Worm (Caenorhabditis elegans) whole organism, mixed stage, embryonic: ENCODE results near the gene C52G5.3.

Source experiments
- bed-3 ChIP-seq: fragments of 200-800 bp; sonication (Bioruptor generic); optimal IDR thresholded peaks from 3 replicates; lab custom pipeline; 2018; ENCODE audit warnings: mild to moderate bottlenecking, missing genetic modification characterization, moderate library complexity, missing compliant biosample characterization
- blmp-1 ChIP-seq: fragments of 150-350 bp; optimal IDR thresholded peaks from 2 replicates; lab custom pipeline; 2014; ENCODE audit warnings: missing biosample characterization, missing genetic modification characterization
- ceh-39 ChIP-seq: fragments of 150-350 bp; optimal IDR thresholded peaks from 2 replicates; lab custom pipeline; 2014; ENCODE audit warnings: missing biosample characterization, missing genetic modification characterization
- ceh-43 ChIP-seq: fragments of 200-800 bp; sonication (Bioruptor generic); optimal IDR thresholded peaks from 2 replicates; lab custom pipeline; 2018; ENCODE audit warnings: mild to moderate bottlenecking, missing genetic modification characterization, moderate library complexity, missing compliant biosample characterization
- ceh-83 ChIP-seq: fragments of 200-800 bp; sonication (Bioruptor generic); optimal IDR thresholded peaks from 2 replicates; lab custom pipeline; 2018; ENCODE audit warnings: mild to moderate bottlenecking, missing genetic modification characterization, missing compliant biosample characterization
- ces-1 ChIP-seq: fragments of 150-350 bp; optimal IDR thresholded peaks from 2 replicates; lab custom pipeline; 2014; ENCODE audit warnings: missing biosample characterization, missing genetic modification reagents, missing genetic modification characterization
- cnd-1 ChIP-seq: fragments of 200-800 bp; sonication (Bioruptor generic); optimal IDR thresholded peaks from 2 replicates; lab custom pipeline; 2018; ENCODE audit warnings: mild to moderate bottlenecking, missing genetic modification characterization, missing compliant biosample characterization
- drap-1 ChIP-seq: fragments of 200-800 bp; sonication (Bioruptor generic); optimal IDR thresholded peaks from 3 replicates; lab custom pipeline; 2018; ENCODE audit warnings: mild to moderate bottlenecking, missing genetic modification characterization, missing compliant biosample characterization
- elt-1 ChIP-seq: sonication (generic microtip); optimal IDR thresholded peaks from 2 replicates; lab custom pipeline; 2017; ENCODE audit warnings: missing genetic modification characterization, mild to moderate bottlenecking, missing compliant biosample characterization, antibody characterized with exemption, moderate library complexity, borderline replicate concordance; ENCODE audit not compliant: insufficient read depth
- elt-3 ChIP-seq: fragments of 150-350 bp; optimal IDR thresholded peaks from 2 replicates; lab custom pipeline; 2014; ENCODE audit warnings: missing biosample characterization, missing genetic modification characterization
- flh-1 ChIP-seq: fragments of 200-800 bp; sonication (Bioruptor generic); optimal IDR thresholded peaks from 2 replicates; lab custom pipeline; 2018; ENCODE audit warnings: mild to moderate bottlenecking, missing genetic modification characterization, moderate library complexity, missing compliant biosample characterization
- ham-2 ChIP-seq: fragments of 200-800 bp; sonication (Bioruptor generic); optimal IDR thresholded peaks from 2 replicates; lab custom pipeline; 2018; ENCODE audit warnings: mild to moderate bottlenecking, missing genetic modification characterization, missing compliant biosample characterization
- hlh-1 ChIP-seq: fragments of 150-350 bp; optimal IDR thresholded peaks from 2 replicates; lab custom pipeline; 2014; ENCODE audit warnings: missing biosample characterization, missing genetic modification reagents, missing genetic modification characterization
- lin-13 ChIP-seq: fragments of 150-350 bp; optimal IDR thresholded peaks from 2 replicates; lab custom pipeline; 2014; ENCODE audit warnings: missing biosample characterization, missing genetic modification characterization
- lin-32 ChIP-seq: fragments of 200-800 bp; sonication (Bioruptor generic); optimal IDR thresholded peaks from 2 replicates; lab custom pipeline; 2018; ENCODE audit warnings: mild to moderate bottlenecking, missing genetic modification characterization, missing compliant biosample characterization
- lsy-2 ChIP-seq: fragments of 150-350 bp; optimal IDR thresholded peaks from 2 replicates; lab custom pipeline; 2014; ENCODE audit warnings: missing biosample characterization, missing genetic modification characterization
- mep-1 ChIP-seq: fragments of 150-350 bp; optimal IDR thresholded peaks from 2 replicates; lab custom pipeline; 2017; ENCODE audit warnings: missing biosample characterization, missing genetic modification reagents, missing genetic modification characterization, inconsistent platforms
- mls-2 ChIP-seq: sonication (generic microtip); optimal IDR thresholded peaks from 2 replicates; lab custom pipeline; 2016; ENCODE audit warnings: mild to moderate bottlenecking, missing genetic modification characterization, moderate library complexity, missing compliant biosample characterization
- nhr-12 ChIP-seq: fragments of 150-350 bp; optimal IDR thresholded peaks from 2 replicates; lab custom pipeline; 2014; ENCODE audit warnings: missing biosample characterization, missing genetic modification characterization
- nhr-2 ChIP-seq: fragments of 150-350 bp; optimal IDR thresholded peaks from 2 replicates; lab custom pipeline; 2014; ENCODE audit warnings: missing biosample characterization, missing genetic modification characterization
- nhr-237 ChIP-seq: fragments of 150-350 bp; optimal IDR thresholded peaks from 2 replicates; lab custom pipeline; 2014; ENCODE audit warnings: missing biosample characterization, missing genetic modification characterization
- nhr-28 ChIP-seq: fragments of 150-350 bp; optimal IDR thresholded peaks from 2 replicates; lab custom pipeline; 2014; ENCODE audit warnings: missing biosample characterization, missing genetic modification characterization
- nhr-76 ChIP-seq: sonication (generic microtip); optimal IDR thresholded peaks from 2 replicates; lab custom pipeline; 2017; ENCODE audit warnings: missing biosample characterization, missing genetic modification characterization
- snpc-4 ChIP-seq: fragments of 150-350 bp; optimal IDR thresholded peaks from 2 replicates; lab custom pipeline; 2014; ENCODE audit warnings: missing biosample characterization, missing genetic modification characterization
- sptf-1 ChIP-seq: sonication (generic microtip); optimal IDR thresholded peaks from 2 replicates; lab custom pipeline; 2017; ENCODE audit warnings: mild to moderate bottlenecking, missing genetic modification characterization, moderate library complexity, missing compliant biosample characterization
- tbx-8 ChIP-seq: fragments of 200-800 bp; sonication (Bioruptor generic); optimal IDR thresholded peaks from 2 replicates; lab custom pipeline; 2018; ENCODE audit warnings: mild to moderate bottlenecking, missing genetic modification characterization, moderate library complexity, missing compliant biosample characterization
- unc-120 ChIP-seq: sonication (generic microtip); optimal IDR thresholded peaks from 2 replicates; lab custom pipeline; 2017; ENCODE audit warnings: missing genetic modification characterization, missing compliant biosample characterization; ENCODE audit not compliant: poor library complexity, severe bottlenecking
- unc-39 ChIP-seq: fragments of 150-350 bp; optimal IDR thresholded peaks from 2 replicates; lab custom pipeline; 2014; ENCODE audit warnings: missing biosample characterization, missing genetic modification characterization
- unc-62 ChIP-seq: fragments of 150-350 bp; optimal IDR thresholded peaks from 2 replicates; lab custom pipeline; 2014; ENCODE audit warnings: missing biosample characterization, missing genetic modification reagents, missing genetic modification characterization
- zip-8 ChIP-seq: fragments of 150-350 bp; optimal IDR thresholded peaks from 2 replicates; lab custom pipeline; 2014; ENCODE audit warnings: missing biosample characterization, missing genetic modification characterization
- ztf-11 ChIP-seq: fragments of 150-350 bp; optimal IDR thresholded peaks from 2 replicates; lab custom pipeline; 2014; ENCODE audit warnings: missing biosample characterization, missing genetic modification characterization

Gene C52G5.3

DNA sequence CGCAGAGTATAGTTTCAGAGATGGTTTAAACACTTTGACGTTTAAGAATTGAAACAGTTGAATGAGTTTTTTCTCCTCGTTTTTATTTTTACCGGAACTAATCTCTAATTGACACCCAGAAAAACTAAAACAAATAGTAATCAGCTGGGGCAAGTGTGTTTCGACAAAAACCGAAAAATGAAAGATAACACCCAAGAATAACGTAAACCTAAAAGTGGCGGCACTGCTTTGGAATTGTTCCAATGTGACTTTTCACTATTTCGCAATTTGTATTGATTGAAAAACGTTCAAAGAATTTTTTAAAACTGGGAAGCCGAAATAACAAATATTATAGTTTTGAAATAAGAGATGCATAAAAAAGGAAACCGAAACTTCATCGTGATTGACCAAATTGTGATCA lies 27.2 kb downstream of the C52G5.3 start:
- no peak for TF ChIP-seq ztf-11 (tag; lab: Kevin White, UChicago)
- no peak for TF ChIP-seq lsy-2 (tag; lab: Kevin White, UChicago)
- no peak for TF ChIP-seq lin-13 (tag; lab: Kevin White, UChicago)
- TF ChIP-seq unc-62 = no peak
- TF ChIP-seq blmp-1 = no peak
- TF ChIP-seq mep-1 (tag; lab: Kevin White, UChicago) = no peak
- no peak for TF ChIP-seq elt-3
- no peak for TF ChIP-seq nhr-237 (tag; lab: Kevin White, UChicago)
- TF ChIP-seq, all 35 proteins: peak for 0

DNA sequence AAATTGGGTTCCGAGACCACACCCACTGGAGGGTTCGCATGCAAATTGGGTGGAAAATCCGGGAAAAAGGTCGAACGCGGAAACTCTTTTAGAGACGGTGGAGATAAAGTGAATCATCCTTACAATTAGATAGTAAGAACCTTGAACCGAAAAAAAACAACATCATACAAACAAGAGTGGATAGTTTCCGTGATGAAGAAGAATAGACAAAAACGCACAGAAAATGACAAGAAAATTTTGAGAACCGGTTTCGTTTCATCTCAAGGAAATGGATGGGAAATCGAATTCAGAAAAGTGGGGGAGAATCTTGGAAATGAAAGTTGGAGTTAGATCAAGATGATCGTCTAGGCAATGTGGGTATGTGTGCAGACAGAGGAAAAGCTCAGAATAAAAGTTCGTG lies 30.6 kb downstream of the C52G5.3 start:
- TF ChIP-seq unc-39 = no peak
- TF ChIP-seq unc-120 = no peak
- no peak for TF ChIP-seq sptf-1
- TF ChIP-seq ces-1 (GFP tag; lab: Kevin White, UChicago) = no peak
- TF ChIP-seq nhr-76 = no peak
- TF ChIP-seq ceh-39 (tag; lab: Kevin White, UChicago) = no peak
- no peak for TF ChIP-seq ham-2 (GFP tag; lab: Kevin White, UChicago)
- TF ChIP-seq ceh-83 (GFP tag; lab: Kevin White, UChicago) = no peak
- no peak for TF ChIP-seq flh-1 (GFP tag; lab: Kevin White, UChicago)

DNA sequence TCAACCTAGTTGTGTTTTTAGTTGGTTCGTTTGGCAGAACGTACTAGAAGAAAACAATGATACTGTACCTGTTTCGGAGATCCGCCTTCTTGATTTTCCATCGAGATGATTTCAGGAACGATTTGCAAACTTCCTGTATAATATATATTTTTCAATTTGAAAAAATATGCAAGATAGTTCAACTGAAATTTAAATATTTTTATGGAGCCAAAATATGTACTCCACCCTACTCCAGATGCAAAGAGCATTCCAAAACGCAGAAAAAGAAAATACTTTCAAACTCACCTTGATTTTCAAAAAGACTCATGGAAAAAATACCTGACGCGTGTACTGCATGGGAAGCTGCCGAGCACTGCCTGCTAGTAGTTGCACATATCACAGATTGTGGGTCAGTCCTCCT lies 32.4 kb downstream of the C52G5.3 start, which contains the start of gene gei-3:
Gene gei-3 (minus strand): TSS at position 101 of the 400 bp plus-strand sequence.
- TF ChIP-seq ces-1 (GFP tag; lab: Kevin White, UChicago) (no peak), ceh-43 (GFP tag; lab: Kevin White, UChicago) (no peak), mep-1 (tag; lab: Kevin White, UChicago) (no peak), flh-1 (GFP tag; lab: Kevin White, UChicago) (no peak), blmp-1 (no peak), unc-62 (no peak), ztf-11 (tag; lab: Kevin White, UChicago) (no peak), tbx-8 (GFP tag; lab: Kevin White, UChicago) (no peak), drap-1 (GFP tag; lab: Kevin White, UChicago) (no peak), sptf-1 (no peak), mls-2 (no peak), nhr-237 (tag; lab: Kevin White, UChicago) (no peak), lsy-2 (tag; lab: Kevin White, UChicago) (no peak), elt-1 (tag; lab: Kevin White, UChicago) (no peak), nhr-12 (tag; lab: Kevin White, UChicago) (no peak), zip-8 (tag; lab: Kevin White, UChicago) (no peak)

DNA sequence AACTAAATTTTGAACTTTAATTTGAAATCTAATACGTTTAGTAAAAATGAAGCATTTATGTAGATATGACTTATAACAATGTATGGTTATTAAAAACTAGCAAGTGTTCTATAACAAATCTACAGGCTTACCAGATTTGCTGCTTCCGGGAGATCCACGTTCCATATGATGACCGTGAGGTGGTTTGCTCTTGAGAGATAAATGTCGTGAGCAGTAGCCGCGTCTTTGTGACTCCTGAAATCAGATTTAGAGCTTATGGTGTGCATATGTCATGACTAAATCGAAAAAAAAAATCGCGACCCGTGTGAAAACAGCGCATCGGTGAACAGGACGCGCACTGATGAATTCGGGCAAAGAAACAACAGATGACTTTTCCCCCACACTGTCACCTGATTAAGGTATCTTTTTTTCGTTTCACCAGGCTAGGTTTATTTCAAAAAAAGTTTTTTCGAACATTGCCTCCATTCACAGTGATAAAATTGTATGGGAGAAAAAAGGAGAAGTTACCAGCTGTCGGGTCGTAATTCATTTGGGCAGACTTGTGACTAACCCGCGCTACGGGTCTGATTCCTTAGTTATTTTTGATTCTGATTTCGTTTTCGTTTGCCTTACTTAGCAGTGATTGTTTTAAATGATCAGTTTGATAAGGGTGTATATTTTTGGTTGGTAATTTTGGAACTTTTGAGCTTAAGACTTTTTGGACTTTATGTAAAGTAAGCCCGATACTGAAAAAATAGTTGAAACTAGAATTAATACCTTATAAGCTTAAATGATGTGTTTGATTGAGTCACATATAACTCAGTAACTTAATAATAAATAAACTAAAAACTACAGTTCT lies 37.6 kb downstream of the C52G5.3 start, which contains the start of gene nhr-27:
Gene nhr-27 (minus strand): TSS at position 234 of the 838 bp plus-strand sequence.
- TF ChIP-seq snpc-4 (tag; lab: Kevin White, UChicago) (no peak), nhr-237 (tag; lab: Kevin White, UChicago) (no peak), elt-1 (tag; lab: Kevin White, UChicago) (no peak), zip-8 (tag; lab: Kevin White, UChicago) (no peak), elt-3 (no peak), sptf-1 (no peak), ceh-83 (GFP tag; lab: Kevin White, UChicago) (no peak), blmp-1 (no peak), unc-39 (no peak), lin-32 (no peak), bed-3 (GFP tag; lab: Kevin White, UChicago) (no peak), nhr-2 (tag; lab: Kevin White, UChicago) (no peak), lin-13 (tag; lab: Kevin White, UChicago) (no peak), nhr-28 (tag; lab: Kevin White, UChicago) (no peak), tbx-8 (GFP tag; lab: Kevin White, UChicago) (no peak)

DNA sequence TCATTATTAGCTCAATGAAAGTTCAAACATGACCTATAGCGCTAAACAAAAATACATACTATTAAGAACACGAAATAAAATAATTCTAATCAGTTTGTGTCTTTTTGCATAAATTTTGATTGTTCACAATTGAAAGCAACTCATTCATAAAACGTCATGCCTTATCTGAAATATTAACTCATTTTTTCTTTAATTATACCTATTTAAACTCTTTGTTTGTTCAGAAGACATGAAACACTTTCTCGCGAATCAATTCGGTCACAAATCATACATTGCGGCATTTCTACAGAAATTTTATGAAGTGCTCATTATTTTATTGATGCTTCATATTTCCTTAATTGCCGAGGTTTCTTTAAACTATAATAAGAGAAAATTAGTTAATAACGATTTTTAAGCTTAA lies 39.0 kb downstream of the C52G5.3 start:
- TF ChIP-seq hlh-1 (tag; lab: Kevin White, UChicago) = no peak
- no peak for TF ChIP-seq ceh-83 (GFP tag; lab: Kevin White, UChicago)
- TF ChIP-seq ceh-39 (tag; lab: Kevin White, UChicago) = no peak
- no peak for TF ChIP-seq mls-2
- no peak for TF ChIP-seq unc-62
- TF ChIP-seq unc-120 = no peak
- TF ChIP-seq blmp-1 = no peak
- no peak for TF ChIP-seq cnd-1 (tag; lab: Kevin White, UChicago)
- no peak for TF ChIP-seq flh-1 (GFP tag; lab: Kevin White, UChicago)
- TF ChIP-seq ztf-11 (tag; lab: Kevin White, UChicago) = no peak
- TF ChIP-seq nhr-28 (tag; lab: Kevin White, UChicago) = no peak
- no peak for TF ChIP-seq lsy-2 (tag; lab: Kevin White, UChicago)
- no peak for TF ChIP-seq ceh-43 (GFP tag; lab: Kevin White, UChicago)
- TF ChIP-seq mep-1 (tag; lab: Kevin White, UChicago) = no peak
